Worm (Caenorhabditis elegans) whole organism, L1 larva: ENCODE measurements around the gene B0507.7.
A peak's percentile ranks its signal among the peaks of the same experiment; 100 is the strongest.

ENCODE experiments used
- C16A3.4 ChIP-seq: fragments of 150-350 bp; optimal IDR thresholded peaks from 2 replicates; lab custom pipeline; 2014; ENCODE audit warnings: missing biosample characterization, missing genetic modification characterization
- C34B4.2 ChIP-seq: sonication (generic microtip); optimal IDR thresholded peaks from 2 replicates; lab custom pipeline; 2017; ENCODE audit warnings: mild to moderate bottlenecking, missing genetic modification characterization, missing compliant biosample characterization
- F16B12.6 ChIP-seq: fragments of 150-350 bp; optimal IDR thresholded peaks from 2 replicates; lab custom pipeline; 2014; ENCODE audit warnings: missing biosample characterization, missing genetic modification characterization
- aha-1 ChIP-seq: fragments of 150-350 bp; optimal IDR thresholded peaks from 2 replicates; lab custom pipeline; 2014; ENCODE audit warnings: missing biosample characterization, missing genetic modification characterization
- alr-1 ChIP-seq: fragments of 200-800 bp; sonication (Bioruptor generic); optimal IDR thresholded peaks from 2 replicates; lab custom pipeline; 2018; ENCODE audit warnings: borderline replicate concordance, mild to moderate bottlenecking, missing genetic modification characterization, missing compliant biosample characterization
- aly-2 ChIP-seq: fragments of 150-350 bp; optimal IDR thresholded peaks from 2 replicates; lab custom pipeline; 2014; ENCODE audit warnings: missing biosample characterization, missing genetic modification characterization
- ama-1 ChIP-seq: fragments of 150-350 bp; optimal IDR thresholded peaks from 2 replicates; lab custom pipeline; 2014
- ceh-63 ChIP-seq: fragments of 200-800 bp; sonication (Bioruptor generic); optimal IDR thresholded peaks from 2 replicates; lab custom pipeline; 2018; ENCODE audit warnings: mild to moderate bottlenecking, missing genetic modification characterization, missing compliant biosample characterization
- ceh-8 ChIP-seq: fragments of 200-800 bp; sonication (Bioruptor generic); optimal IDR thresholded peaks from 2 replicates; lab custom pipeline; 2018; ENCODE audit warnings: mild to moderate bottlenecking, missing genetic modification characterization, moderate library complexity, missing compliant biosample characterization
- ceh-82 ChIP-seq, 3 experiments: fragments of 150-350 bp in 1 of 3; sonication (generic microtip) in 2 of 3; optimal IDR thresholded peaks; 2 replicates each; lab custom pipeline; 2014 to 2017; ENCODE audit warnings: missing biosample characterization in 3 of 3, missing genetic modification characterization in 3 of 3
- dsc-1 ChIP-seq: sonication (generic microtip); optimal IDR thresholded peaks from 2 replicates; lab custom pipeline; 2016; ENCODE audit warnings: mild to moderate bottlenecking, missing genetic modification characterization, missing compliant biosample characterization
- efl-1 ChIP-seq, 4 experiments: fragments of 150-350 bp; optimal IDR thresholded peaks in 3 of 4; peaks in 1 of 4; 1 replicate in 1 of 4; 2 replicates in 3 of 4; lab custom pipeline; 2014; ENCODE audit warnings: missing biosample characterization in 2 of 4, missing genetic modification characterization in 2 of 4, missing genetic modification reagents in 2 of 4
- efl-3 ChIP-seq: fragments of 200-800 bp; sonication (Bioruptor generic); optimal IDR thresholded peaks from 2 replicates; lab custom pipeline; 2018; ENCODE audit warnings: mild to moderate bottlenecking, missing genetic modification characterization, missing compliant biosample characterization
- egl-13 ChIP-seq: sonication (generic microtip); optimal IDR thresholded peaks from 2 replicates; lab custom pipeline; 2016; ENCODE audit warnings: missing genotype, missing genetic modification reagents, missing genetic modification characterization, missing compliant biosample characterization
- egl-27 ChIP-seq, 2 experiments: fragments of 150-350 bp in 1 of 2; sonication (generic microtip); optimal IDR thresholded peaks; 3 replicates each; lab custom pipeline; 2017 to 2018; ENCODE audit warnings: missing biosample characterization in 2 of 2, missing genetic modification characterization in 2 of 2, missing genetic modification reagents in 2 of 2
- elt-2 ChIP-seq: sonication (generic microtip); optimal IDR thresholded peaks from 2 replicates; lab custom pipeline; 2016; ENCODE audit warnings: missing genetic modification characterization, mild to moderate bottlenecking, inconsistent platforms, missing compliant biosample characterization, missing genetic modification reagents
- elt-3 ChIP-seq, 6 experiments: fragments of 150-350 bp in 1 of 6; sonication (generic microtip); optimal IDR thresholded peaks; 2 replicates each; lab custom pipeline; 2017 to 2018; ENCODE audit warnings: missing biosample characterization in 6 of 6, missing genetic modification characterization in 6 of 6, inconsistent platforms in 1 of 6
- fkh-4 ChIP-seq: sonication (generic microtip); optimal IDR thresholded peaks from 2 replicates; lab custom pipeline; 2016; ENCODE audit warnings: missing compliant biosample characterization, missing genetic modification characterization, borderline replicate concordance
- fos-1 ChIP-seq: fragments of 150-350 bp; optimal IDR thresholded peaks from 2 replicates; lab custom pipeline; 2014; ENCODE audit warnings: missing biosample characterization, missing genetic modification characterization
- irx-1 ChIP-seq: sonication (generic microtip); optimal IDR thresholded peaks from 2 replicates; lab custom pipeline; 2016; ENCODE audit warnings: missing genetic modification characterization, missing compliant biosample characterization
- jun-1 ChIP-seq: fragments of 150-350 bp; optimal IDR thresholded peaks from 2 replicates; lab custom pipeline; 2014; ENCODE audit warnings: missing biosample characterization, missing genetic modification reagents, missing genetic modification characterization
- lin-13 ChIP-seq: fragments of 150-350 bp; optimal IDR thresholded peaks from 2 replicates; lab custom pipeline; 2014; ENCODE audit warnings: missing biosample characterization, missing genetic modification reagents, missing genetic modification characterization
- lin-14 ChIP-seq: fragments of 200-800 bp; sonication (Bioruptor generic); optimal IDR thresholded peaks from 2 replicates; lab custom pipeline; 2018; ENCODE audit warnings: mild to moderate bottlenecking, missing genetic modification characterization, moderate library complexity, missing compliant biosample characterization
- lin-35 ChIP-seq, 2 experiments: fragments of 150-350 bp; optimal IDR thresholded peaks; 2 replicates each; lab custom pipeline; 2014; ENCODE audit warnings: missing biosample characterization in 2 of 2, missing genetic modification characterization in 2 of 2, missing genetic modification reagents in 2 of 2
- lsy-2 ChIP-seq, 2 experiments: fragments of 150-350 bp; optimal IDR thresholded peaks; 2 replicates each; lab custom pipeline; 2014; ENCODE audit warnings: missing biosample characterization in 2 of 2, missing genetic modification characterization in 2 of 2
- mdl-1 ChIP-seq, 2 experiments: fragments of 150-350 bp; optimal IDR thresholded peaks; 2 replicates each; lab custom pipeline; 2014 to 2017; ENCODE audit warnings: missing biosample characterization in 2 of 2, missing genetic modification characterization in 2 of 2, inconsistent platforms in 1 of 2
- nhr-11 ChIP-seq: fragments of 150-350 bp; optimal IDR thresholded peaks from 2 replicates; lab custom pipeline; 2014; ENCODE audit warnings: missing biosample characterization, missing genetic modification characterization
- nhr-237 ChIP-seq: fragments of 150-350 bp; optimal IDR thresholded peaks from 2 replicates; lab custom pipeline; 2014; ENCODE audit warnings: missing biosample characterization, missing genetic modification characterization
- nhr-28 ChIP-seq: fragments of 150-350 bp; optimal IDR thresholded peaks from 2 replicates; lab custom pipeline; 2014; ENCODE audit warnings: missing biosample characterization, missing genetic modification characterization
- nhr-47 ChIP-seq: sonication (generic microtip); optimal IDR thresholded peaks from 2 replicates; lab custom pipeline; 2016; ENCODE audit warnings: mild to moderate bottlenecking, missing genetic modification characterization, moderate library complexity, missing compliant biosample characterization
- nhr-71 ChIP-seq: sonication (generic microtip); optimal IDR thresholded peaks from 2 replicates; lab custom pipeline; 2016; ENCODE audit warnings: mild to moderate bottlenecking, missing genetic modification characterization, moderate library complexity, missing compliant biosample characterization
- nhr-76 ChIP-seq: sonication (generic microtip); optimal IDR thresholded peaks from 2 replicates; lab custom pipeline; 2017; ENCODE audit warnings: missing biosample characterization, missing genetic modification characterization
- nhr-90 ChIP-seq: sonication (generic microtip); optimal IDR thresholded peaks from 2 replicates; lab custom pipeline; 2016; ENCODE audit warnings: mild to moderate bottlenecking, missing genetic modification characterization, missing compliant biosample characterization; ENCODE audit not compliant: poor library complexity
- pag-3 ChIP-seq: sonication (generic microtip); optimal IDR thresholded peaks from 2 replicates; lab custom pipeline; 2017; ENCODE audit warnings: missing genetic modification characterization, mild to moderate bottlenecking, missing compliant biosample characterization, antibody characterized with exemption, borderline replicate concordance; ENCODE audit not compliant: insufficient read depth
- pax-3 ChIP-seq: fragments of 200-800 bp; sonication (Bioruptor generic); optimal IDR thresholded peaks from 2 replicates; lab custom pipeline; 2018; ENCODE audit warnings: mild to moderate bottlenecking, missing genetic modification characterization, moderate library complexity, missing compliant biosample characterization
- rnt-1 ChIP-seq: sonication (generic microtip); optimal IDR thresholded peaks from 2 replicates; lab custom pipeline; 2016; ENCODE audit warnings: mild to moderate bottlenecking, missing genetic modification characterization, moderate library complexity, missing compliant biosample characterization
- skn-1 ChIP-seq: fragments of 150-350 bp; optimal IDR thresholded peaks from 2 replicates; lab custom pipeline; 2014; ENCODE audit warnings: missing biosample characterization, missing genetic modification characterization
- snpc-4 ChIP-seq: fragments of 150-350 bp; optimal IDR thresholded peaks from 2 replicates; lab custom pipeline; 2014; ENCODE audit warnings: missing biosample characterization, missing genetic modification characterization
- snu-23 ChIP-seq: sonication (generic microtip); optimal IDR thresholded peaks from 2 replicates; lab custom pipeline; 2016; ENCODE audit warnings: missing genetic modification characterization, missing compliant biosample characterization
- sup-37 ChIP-seq: fragments of 200-800 bp; sonication (Bioruptor generic); optimal IDR thresholded peaks from 2 replicates; lab custom pipeline; 2018; ENCODE audit warnings: mild to moderate bottlenecking, missing genetic modification characterization, missing compliant biosample characterization
- swsn-7 ChIP-seq: sonication (generic microtip); optimal IDR thresholded peaks from 2 replicates; lab custom pipeline; 2016; ENCODE audit warnings: missing genetic modification characterization, missing compliant biosample characterization
- unc-130 ChIP-seq: fragments of 150-350 bp; optimal IDR thresholded peaks from 2 replicates; lab custom pipeline; 2017; ENCODE audit warnings: missing biosample characterization, missing genetic modification characterization, inconsistent platforms
- unc-30 ChIP-seq: sonication (generic microtip); optimal IDR thresholded peaks from 2 replicates; lab custom pipeline; 2017; ENCODE audit warnings: missing biosample characterization, missing genetic modification characterization
- unc-62 ChIP-seq: fragments of 150-350 bp; optimal IDR thresholded peaks from 2 replicates; lab custom pipeline; 2014; ENCODE audit warnings: missing biosample characterization, missing genetic modification reagents, missing genetic modification characterization
- unc-98 ChIP-seq: fragments of 200-800 bp; sonication (Bioruptor generic); IDR thresholded peaks from 2 replicates; pipeline ENCODE4 v1.3.6; 2022; ENCODE audit warnings: missing genetic modification characterization, missing compliant biosample characterization
- vab-15 ChIP-seq: sonication (generic microtip); optimal IDR thresholded peaks from 2 replicates; lab custom pipeline; 2017; ENCODE audit warnings: missing genotype, mild to moderate bottlenecking, missing genetic modification characterization, missing compliant biosample characterization
- zag-1 ChIP-seq: fragments of 150-350 bp; optimal IDR thresholded peaks from 2 replicates; lab custom pipeline; 2014; ENCODE audit warnings: missing biosample characterization, missing genetic modification characterization
- zip-4 ChIP-seq: fragments of 200-800 bp; sonication (Bioruptor generic); optimal IDR thresholded peaks from 2 replicates; lab custom pipeline; 2018; ENCODE audit warnings: mild to moderate bottlenecking, missing genetic modification characterization, moderate library complexity, missing compliant biosample characterization
- ztf-11 ChIP-seq, 2 experiments: sonication (generic microtip); optimal IDR thresholded peaks; 2 replicates each; lab custom pipeline; 2016 to 2017; ENCODE audit warnings: missing genetic modification characterization in 2 of 2, missing biosample characterization in 1 of 2, missing compliant biosample characterization in 1 of 2

The B0507.7 gene

ce11 chrV:8789345-8789744 is 30.8 kb upstream of the B0507.7 start:
- no peak for TF ChIP-seq elt-2
- no peak for TF ChIP-seq pag-3 (tag; lab: Kevin White, UChicago)
- TF ChIP-seq skn-1 = no peak
- no peak for TF ChIP-seq F16B12.6 (tag; lab: Kevin White, UChicago)
- TF ChIP-seq pax-3 (tag; lab: Kevin White, UChicago) = no peak
- no peak for TF ChIP-seq sup-37 (GFP tag; lab: Kevin White, UChicago)
- no peak for TF ChIP-seq zip-4
- no peak for TF ChIP-seq unc-62 (GFP tag; lab: Kevin White, UChicago)
- no peak for TF ChIP-seq nhr-11 (tag; lab: Kevin White, UChicago)
- no peak for TF ChIP-seq alr-1 (tag; lab: Kevin White, UChicago)
- no peak for TF ChIP-seq C34B4.2

ce11 chrV:8786245-8786644 is 27.7 kb upstream of the B0507.7 start, which contains the start of gene sup-37:
sup-37 (plus strand) TSS chrV:8786545.
- TF ChIP-seq zag-1 (no peak), unc-130 (tag; lab: Kevin White, UChicago) (no peak), lin-13 (GFP tag; lab: Kevin White, UChicago) (no peak), vab-15 (no peak), aha-1 (tag; lab: Kevin White, UChicago) (no peak), nhr-237 (no peak), ztf-11 (tag; optimal IDR thresholded peaks at IDR 0.05; lab: Kevin White, UChicago) (no peak)
- TF ChIP-seq, all 84 proteins: peak for 0

ce11 chrV:8785526-8785925 is 27.0 kb upstream of the B0507.7 start:
- TF ChIP-seq nhr-28 (tag; lab: Kevin White, UChicago) (no peak), ceh-63 (GFP tag; lab: Kevin White, UChicago) (no peak), nhr-71 (tag; lab: Kevin White, UChicago) (peak; percentile 48), C16A3.4 (tag; lab: Kevin White, UChicago) (peak; percentile 13), ceh-82 (tag; optimal IDR thresholded peaks at IDR 0.05; lab: Kevin White, UChicago) (no peak), nhr-90 (tag; lab: Kevin White, UChicago) (peak; percentile 29), unc-30 (tag; lab: Kevin White, UChicago) (no peak), snu-23 (GFP tag; lab: Kevin White, UChicago) (peak; percentile 18), fos-1 (tag; lab: Kevin White, UChicago) (no peak), efl-1 (optimal IDR thresholded peaks at IDR 0.05; lab: Kevin White, UChicago) (no peak), efl-1 (GFP tag; optimal IDR thresholded peaks at IDR 0.05 in 1 of 2; lab: Kevin White, UChicago) (peak in 1 of 2 experiments; percentile 70), nhr-47 (tag; lab: Kevin White, UChicago) (no peak), swsn-7 (tag; lab: Kevin White, UChicago) (peak; percentile 14), unc-130 (tag; lab: Kevin White, UChicago) (no peak), unc-62 (GFP tag; lab: Kevin White, UChicago) (no peak), irx-1 (tag; lab: Kevin White, UChicago) (no peak), egl-13 (no peak), ama-1 (lab: Kevin White, UChicago) (no peak), jun-1 (peak; percentile 1), elt-3 (tag; optimal IDR thresholded peaks at IDR 0.05; lab: Kevin White, UChicago) (no peak), lin-35 (GFP tag; optimal IDR thresholded peaks at IDR 0.05; lab: Kevin White, UChicago) (peak in 1 of 2 experiments; percentile 19), rnt-1 (tag; lab: Kevin White, UChicago) (peak; percentile 49), lsy-2 (tag; optimal IDR thresholded peaks at IDR 0.05; lab: Kevin White, UChicago) (peak in 1 of 2 experiments; percentile 21), snpc-4 (tag; lab: Kevin White, UChicago) (no peak), dsc-1 (peak; percentile 29), aly-2 (no peak), egl-27 (tag; optimal IDR thresholded peaks at IDR 0.05; lab: Kevin White, UChicago) (no peak), unc-98 (no peak), mdl-1 (tag; optimal IDR thresholded peaks at IDR 0.05; lab: Kevin White, UChicago) (peak in 1 of 2 experiments; percentile 18), ceh-8 (GFP tag; lab: Kevin White, UChicago) (peak; percentile 39), lin-14 (GFP tag; lab: Kevin White, UChicago) (peak; percentile 66), nhr-76 (tag; lab: Kevin White, UChicago) (no peak), fkh-4 (tag; lab: Kevin White, UChicago) (no peak), efl-3 (GFP tag; lab: Kevin White, UChicago) (no peak), zag-1 (no peak)
